Worm (Caenorhabditis elegans): ENCODE data around the gene msp-74.

The msp-74 gene

DNA sequence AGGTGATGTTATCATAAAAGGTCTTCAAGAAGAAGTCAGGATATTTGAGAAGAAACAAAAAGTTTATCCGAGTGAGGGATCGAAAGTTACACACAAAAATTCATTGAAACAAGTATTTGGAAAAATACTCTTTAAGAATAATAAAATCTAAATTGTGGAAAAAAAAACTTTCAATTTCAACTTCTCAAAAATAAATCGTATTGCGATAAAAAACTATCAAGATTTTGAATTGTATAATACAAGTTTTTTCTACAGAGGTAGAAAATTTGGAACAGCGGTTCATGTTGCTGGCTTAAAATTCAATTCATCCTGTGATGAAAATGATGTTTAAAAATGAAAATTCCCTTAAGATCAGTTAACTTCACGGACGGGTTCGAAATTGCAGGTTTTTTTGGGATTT lies 3.1 kb downstream of the msp-74 start, which contains the start of gene F09C12.8:
F09C12.8 (plus strand) TSS at position 301 of the 400 bp plus-strand sequence.
- no peak for TF ChIP-seq tbx-2 (tag; optimal IDR thresholded peaks at IDR 0.05)
- no peak for TF ChIP-seq nhr-67 (tag; optimal IDR thresholded peaks at IDR 0.05)
- no peak for TF ChIP-seq lin-15B (tag; optimal IDR thresholded peaks at IDR 0.05)
- no peak for TF ChIP-seq nhr-12 (tag; optimal IDR thresholded peaks at IDR 0.05)
- no peak for TF ChIP-seq elt-3 (tag; optimal IDR thresholded peaks at IDR 0.05)
- TF ChIP-seq skn-1 (tag; optimal IDR thresholded peaks at IDR 0.05) = no peak
- no peak for TF ChIP-seq lin-39 (tag; optimal IDR thresholded peaks at IDR 0.05)
- TF ChIP-seq fkh-10 (GFP tag; optimal IDR thresholded peaks at IDR 0.05) = no peak
- TF ChIP-seq pha-4 (tag; optimal IDR thresholded peaks at IDR 0.05) = no peak
- no peak for TF ChIP-seq fos-1 (tag; optimal IDR thresholded peaks at IDR 0.05)
- no peak for TF ChIP-seq egl-27 (tag; optimal IDR thresholded peaks at IDR 0.05)
- TF ChIP-seq hmg-11 (tag; optimal IDR thresholded peaks at IDR 0.05) = no peak
- TF ChIP-seq sea-2 (GFP tag; optimal IDR thresholded peaks at IDR 0.05) = no peak
- TF ChIP-seq lsy-12 (tag; optimal IDR thresholded peaks at IDR 0.05) = no peak

DNA sequence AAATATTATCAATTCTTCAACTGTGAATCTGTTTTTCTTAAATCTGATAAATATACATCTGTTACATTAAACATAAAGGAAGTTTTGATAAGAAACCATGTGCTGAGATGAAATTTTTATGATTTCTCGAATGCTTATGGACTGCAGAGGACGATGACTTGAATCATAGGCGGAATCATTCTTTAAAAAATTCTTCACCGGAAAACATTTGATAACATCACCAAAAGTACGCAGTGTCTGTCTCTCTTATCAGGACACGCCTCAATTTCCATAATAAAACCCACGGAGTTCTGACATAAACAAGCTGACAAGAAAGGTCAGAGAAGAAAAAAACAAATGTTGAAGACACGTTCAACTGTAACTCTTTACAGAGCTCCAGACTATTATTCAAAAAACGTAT lies 5.4 kb downstream of the msp-74 start, which contains the start of gene F09C12.2:
F09C12.2 (plus strand) TSS at position 320 of the 400 bp plus-strand sequence.
- TF ChIP-seq elt-2 (tag; optimal IDR thresholded peaks at IDR 0.05) (peak; percentile 80), nhr-23 (tag; optimal IDR thresholded peaks at IDR 0.05) (no peak), ztf-11 (tag; optimal IDR thresholded peaks at IDR 0.05) (no peak), pha-4 (tag; optimal IDR thresholded peaks at IDR 0.05) (peak; percentile 38), unc-62 (GFP tag; optimal IDR thresholded peaks at IDR 0.05) (no peak), nhr-237 (tag; optimal IDR thresholded peaks at IDR 0.05) (no peak), egl-27 (tag; optimal IDR thresholded peaks at IDR 0.05) (no peak), nhr-11 (tag; optimal IDR thresholded peaks at IDR 0.05) (no peak), hmg-11 (tag; optimal IDR thresholded peaks at IDR 0.05) (no peak), ZK546.5 (tag; optimal IDR thresholded peaks at IDR 0.05) (no peak), jun-1 (tag; optimal IDR thresholded peaks at IDR 0.05) (peak; percentile 36), fkh-10 (GFP tag; optimal IDR thresholded peaks at IDR 0.05) (no peak), nhr-67 (tag; optimal IDR thresholded peaks at IDR 0.05) (no peak), fos-1 (tag; optimal IDR thresholded peaks at IDR 0.05) (no peak), pqm-1 (tag; optimal IDR thresholded peaks at IDR 0.05) (peak; percentile 38), daf-12 (tag; optimal IDR thresholded peaks at IDR 0.05) (no peak), nhr-12 (tag; optimal IDR thresholded peaks at IDR 0.05) (no peak), nhr-28 (tag; optimal IDR thresholded peaks at IDR 0.05) (no peak), mml-1 (tag; optimal IDR thresholded peaks at IDR 0.05) (no peak), ama-1 (optimal IDR thresholded peaks at IDR 0.05) (no peak), mdl-1 (tag; optimal IDR thresholded peaks at IDR 0.05) (no peak), nhr-76 (tag; optimal IDR thresholded peaks at IDR 0.05) (no peak), lsy-12 (tag; optimal IDR thresholded peaks at IDR 0.05) (no peak), unc-39 (tag; optimal IDR thresholded peaks at IDR 0.05) (no peak), ztf-4 (tag; optimal IDR thresholded peaks at IDR 0.05) (no peak), lin-39 (tag; optimal IDR thresholded peaks at IDR 0.05) (no peak), ceh-9 (tag; optimal IDR thresholded peaks at IDR 0.05) (no peak), ceh-82 (tag; optimal IDR thresholded peaks at IDR 0.05) (no peak)

DNA sequence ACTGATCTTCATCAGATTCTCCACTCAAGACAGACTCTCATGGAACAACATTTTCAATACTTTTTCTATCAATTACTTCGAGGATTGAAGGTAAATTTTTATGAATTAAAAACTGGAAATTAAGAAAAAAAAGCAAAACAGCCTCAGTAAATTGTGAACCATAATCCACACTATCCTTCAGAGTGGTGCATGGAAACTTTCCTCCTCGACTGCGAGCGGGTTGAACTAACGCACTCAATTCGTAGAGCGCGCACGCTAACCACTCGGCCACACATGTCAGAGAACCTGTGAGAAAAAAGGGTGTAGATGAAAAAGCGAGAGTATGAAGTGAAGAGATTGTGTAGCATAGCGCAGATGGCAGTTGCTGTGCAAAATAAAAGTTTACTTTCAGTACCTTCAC lies 10.1 kb downstream of the msp-74 start:
- TF ChIP-seq nhr-23 (tag; optimal IDR thresholded peaks at IDR 0.05) (peak; percentile 69), snpc-4 (tag; optimal IDR thresholded peaks at IDR 0.05) (peak; percentile 21), elt-1 (tag; optimal IDR thresholded peaks at IDR 0.05) (no peak), tbx-2 (tag; optimal IDR thresholded peaks at IDR 0.05) (peak; percentile 75), fos-1 (tag; optimal IDR thresholded peaks at IDR 0.05) (no peak), ztf-4 (tag; optimal IDR thresholded peaks at IDR 0.05) (peak; percentile 19), unc-62 (GFP tag; optimal IDR thresholded peaks at IDR 0.05) (no peak), nhr-12 (tag; optimal IDR thresholded peaks at IDR 0.05) (no peak), nhr-43 (tag; optimal IDR thresholded peaks at IDR 0.05; ENCODE audit: poor library complexity, severe bottlenecking) (peak; percentile 87), nhr-77 (tag; optimal IDR thresholded peaks at IDR 0.05) (peak; percentile 34), pha-4 (tag; optimal IDR thresholded peaks at IDR 0.05) (peak; percentile 78), ama-1 (optimal IDR thresholded peaks at IDR 0.05) (peak; percentile 20), lsy-12 (tag; optimal IDR thresholded peaks at IDR 0.05) (peak; percentile 78), skn-1 (tag; optimal IDR thresholded peaks at IDR 0.05) (no peak), nhr-28 (tag; optimal IDR thresholded peaks at IDR 0.05) (no peak), ceh-82 (tag; optimal IDR thresholded peaks at IDR 0.05) (no peak), zag-1 (tag; optimal IDR thresholded peaks at IDR 0.05) (peak; percentile 4), lin-39 (tag; optimal IDR thresholded peaks at IDR 0.05) (peak; percentile 41), jun-1 (tag; optimal IDR thresholded peaks at IDR 0.05) (peak; percentile 11), elt-2 (tag; optimal IDR thresholded peaks at IDR 0.05) (peak; percentile 80), R02D3.7 (tag; optimal IDR thresholded peaks at IDR 0.05) (no peak), nfya-1 (tag; optimal IDR thresholded peaks at IDR 0.05; ENCODE audit: insufficient read depth) (peak; percentile 78), nhr-11 (tag; optimal IDR thresholded peaks at IDR 0.05) (no peak), egl-27 (tag; optimal IDR thresholded peaks at IDR 0.05) (peak; percentile 67), hmg-11 (tag; optimal IDR thresholded peaks at IDR 0.05) (peak; percentile 83), ZK546.5 (tag; optimal IDR thresholded peaks at IDR 0.05) (no peak), nhr-25 (tag; optimal IDR thresholded peaks at IDR 0.05) (no peak), lin-15B (tag; optimal IDR thresholded peaks at IDR 0.05) (peak; percentile 6), sea-2 (GFP tag; optimal IDR thresholded peaks at IDR 0.05) (no peak), aly-2 (tag; optimal IDR thresholded peaks at IDR 0.05) (peak; percentile 68), elt-3 (tag; optimal IDR thresholded peaks at IDR 0.05) (peak in 1 of 3 experiments; percentile 48)
